Worm (Caenorhabditis elegans): ENCODE results near the gene gpa-8.

DNA sequence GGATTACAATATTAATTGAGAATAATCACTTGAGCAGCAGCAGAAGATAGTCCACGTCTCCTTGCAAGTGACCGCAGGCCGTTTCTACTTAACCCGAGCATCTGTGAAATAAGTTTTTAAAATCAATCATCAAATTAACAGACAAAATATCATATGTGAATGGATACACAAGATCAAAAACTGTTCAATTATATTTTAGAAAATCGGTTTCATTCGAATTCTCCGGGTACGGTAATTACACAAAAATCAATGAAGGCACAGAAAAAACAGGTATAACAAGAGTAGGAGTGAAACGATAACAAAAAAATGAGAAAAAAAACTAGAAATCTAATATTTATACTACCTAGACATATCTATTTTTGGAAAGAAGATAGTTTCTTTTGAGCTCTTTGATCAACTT, 44.1 kb downstream of the gpa-8 start, which contains the start of gene mma-1:
- no peak for TF ChIP-seq nhr-237 (tag; optimal IDR thresholded peaks at IDR 0.05)
- no peak for TF ChIP-seq lin-13 (tag; optimal IDR thresholded peaks at IDR 0.05)
- no peak for TF ChIP-seq tbx-8 (GFP tag; optimal IDR thresholded peaks at IDR 0.05)
- no peak for TF ChIP-seq ztf-11 (tag; optimal IDR thresholded peaks at IDR 0.05)
- TF ChIP-seq pha-4 (tag; optimal IDR thresholded peaks at IDR 0.05) = no peak
- TF ChIP-seq nhr-76 (tag; optimal IDR thresholded peaks at IDR 0.05) = no peak
